Worm (Caenorhabditis elegans): ENCODE results near the gene rnf-5.

The rnf-5 gene

DNA sequence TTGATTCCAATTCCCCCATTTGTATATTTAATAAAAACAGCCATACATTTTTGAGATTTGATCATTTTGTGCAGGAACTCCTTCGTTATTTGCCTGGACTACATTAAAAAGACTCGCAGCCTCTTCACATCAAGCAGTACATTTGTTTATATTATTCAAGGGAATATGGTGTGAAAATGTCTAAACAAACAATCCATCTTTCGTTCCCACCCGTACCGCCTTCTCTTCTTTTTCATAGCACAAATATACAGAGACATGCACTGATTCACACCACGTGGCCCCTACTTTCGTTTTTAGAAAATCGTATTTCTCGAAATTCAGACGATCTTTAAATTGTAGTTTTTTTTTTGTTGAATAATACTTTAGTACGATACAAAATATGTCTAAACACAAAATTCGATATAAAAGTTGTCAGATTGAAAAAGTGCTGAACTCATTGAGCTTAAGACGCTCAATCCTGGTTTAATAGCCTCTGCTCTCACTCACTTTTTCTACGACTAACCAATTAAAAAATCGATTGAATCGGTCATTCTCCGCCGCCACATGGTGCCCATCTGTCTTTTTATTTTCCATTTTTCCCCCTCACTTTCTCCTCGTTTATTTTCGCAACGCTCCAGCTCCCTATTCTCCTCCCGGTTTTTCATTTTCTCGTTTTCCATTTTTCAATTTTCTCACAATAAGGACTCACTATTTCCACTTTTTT, 28.8 kb upstream of the rnf-5 start (continued):
- TF ChIP-seq unc-62 (GFP tag; optimal IDR thresholded peaks at IDR 0.05 in 1 of 2) (peak in 1 of 2 experiments; percentile 75), unc-62 (tag; optimal IDR thresholded peaks at IDR 0.05) (no peak), Y48G9A.11 (GFP tag; IDR thresholded peaks at IDR 0.05) (peak; percentile 77), zip-2 (tag; optimal IDR thresholded peaks at IDR 0.05) (peak; percentile 49), nhr-77 (tag; optimal IDR thresholded peaks at IDR 0.05) (no peak), ZK546.5 (tag; optimal IDR thresholded peaks at IDR 0.05) (no peak), ztf-7 (tag; optimal IDR thresholded peaks at IDR 0.05) (no peak), nhr-25 (tag; optimal IDR thresholded peaks at IDR 0.05; ENCODE audit: borderline replicate concordance, insufficient read depth) (no peak), Y5F2A.4 (GFP tag; optimal IDR thresholded peaks at IDR 0.05) (peak; percentile 54)

DNA sequence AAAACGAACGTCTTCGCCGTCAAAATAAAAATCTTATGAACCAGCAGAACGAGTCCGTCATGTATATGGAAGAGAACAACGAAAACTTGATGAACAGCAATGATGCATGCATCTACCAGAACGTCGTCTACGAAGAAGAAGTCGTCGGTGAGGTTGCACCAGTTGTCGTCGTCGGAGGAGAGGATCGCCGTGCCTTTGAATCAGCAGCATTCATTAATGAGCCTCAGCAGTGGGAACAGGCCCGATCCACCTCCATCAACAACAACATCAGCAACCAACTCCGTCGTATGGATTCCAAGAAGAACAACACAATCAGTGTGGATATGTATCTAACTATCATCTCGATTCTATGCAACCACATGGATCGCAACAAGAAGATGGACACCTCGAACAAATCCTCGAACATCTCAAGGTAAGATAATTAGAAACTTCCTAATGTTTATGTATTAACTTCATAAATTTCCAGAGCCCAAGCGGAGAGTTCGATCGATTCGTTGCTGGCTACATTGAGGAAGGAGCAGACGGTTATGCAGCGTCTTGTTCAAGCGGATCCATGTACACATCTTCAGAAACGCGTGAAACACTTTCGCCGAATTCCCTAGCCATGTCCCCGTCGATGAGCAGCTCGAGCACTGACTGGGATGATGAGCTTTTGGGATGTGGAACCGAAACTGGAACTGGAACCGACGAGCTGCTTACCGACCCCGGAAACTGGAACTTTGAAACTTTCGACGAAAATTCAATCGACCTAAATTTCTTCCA, 27.9 kb upstream of the rnf-5 start:
- no peak for TF ChIP-seq unc-130 (GFP tag; optimal IDR thresholded peaks at IDR 0.05)
- TF ChIP-seq F44E2.7 (GFP tag; IDR thresholded peaks at IDR 0.05) = no peak
- TF ChIP-seq aha-1 (tag) = peak; percentile 97
- no peak for TF ChIP-seq mxl-3 (GFP tag; optimal IDR thresholded peaks at IDR 0.05)
- no peak for TF ChIP-seq lin-29 (GFP tag; IDR thresholded peaks at IDR 0.05)
- TF ChIP-seq pha-4 (GFP tag; IDR thresholded peaks at IDR 0.05) = 0 out of 2 replicates have a peak, but pooled peaks have one; percentile 14
- no peak for TF ChIP-seq pha-4 (tag; optimal IDR thresholded peaks at IDR 0.05)
- no peak for TF ChIP-seq egl-27 (tag; optimal IDR thresholded peaks at IDR 0.05)
- no peak for TF ChIP-seq sdz-12 (GFP tag; optimal IDR thresholded peaks at IDR 0.05)
- peak; percentile 60 for TF ChIP-seq egl-43 (GFP tag; IDR thresholded peaks at IDR 0.05)
- 0 out of 2 replicates have a peak, but pooled peaks have one; percentile 35 for TF ChIP-seq ZK337.2 (GFP tag; IDR thresholded peaks at IDR 0.05)
- peak; percentile 25; the same call in 1 of the 2 replicates for TF ChIP-seq set-16 (GFP tag; IDR thresholded peaks at IDR 0.05)
- no peak for TF ChIP-seq tra-1 (GFP tag; IDR thresholded peaks at IDR 0.05)
- TF ChIP-seq Y105C5A.15 (GFP tag; IDR thresholded peaks at IDR 0.05) = no peak
- no peak for TF ChIP-seq tag-97 (GFP tag; IDR thresholded peaks at IDR 0.05)
- TF ChIP-seq lin-39 (tag; optimal IDR thresholded peaks at IDR 0.05) = no peak
- TF ChIP-seq nhr-11 (tag; optimal IDR thresholded peaks at IDR 0.05) = no peak
- no peak for TF ChIP-seq lin-1 (GFP tag; IDR thresholded peaks at IDR 0.05)

DNA sequence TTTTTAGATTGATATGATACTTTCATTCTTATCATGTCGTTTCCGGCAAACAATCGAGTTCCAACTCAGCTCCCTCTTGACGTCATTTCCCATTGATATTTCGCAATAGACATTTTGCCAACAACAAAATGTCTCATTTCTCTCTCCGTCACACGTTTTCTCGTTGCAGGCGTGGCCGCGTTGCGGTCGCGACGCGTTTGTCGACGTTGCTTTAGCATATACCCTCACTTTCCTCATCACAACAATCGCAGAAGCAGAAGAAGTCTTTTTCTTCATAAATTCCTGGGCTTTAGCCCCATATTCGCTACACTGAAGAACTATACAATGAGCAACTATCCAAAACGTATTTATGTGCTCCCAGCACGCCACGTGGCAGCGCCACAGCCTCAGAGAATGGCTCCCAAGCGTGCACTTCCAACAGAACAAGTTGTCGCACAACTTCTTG, 27.0 kb upstream of the rnf-5 start, which contains the start of gene xbp-1:
xbp-1 (plus strand) TSS at position 151 of the 445 bp plus-strand sequence.
- TF ChIP-seq aha-1 (tag) (peak; percentile 99), mes-2 (tag; optimal IDR thresholded peaks at IDR 0.05; ENCODE audit: poor library complexity, severe bottlenecking) (peak; percentile 90), nhr-28 (tag; optimal IDR thresholded peaks at IDR 0.05) (peak; percentile 92), snpc-1.2 (GFP tag; IDR thresholded peaks at IDR 0.05) (0 out of 2 replicates have a peak, but pooled peaks have one; percentile 23), dmd-6 (GFP tag; IDR thresholded peaks at IDR 0.05) (peak; percentile 98), fos-1 (tag; optimal IDR thresholded peaks at IDR 0.05) (no peak), ztf-11 (tag; optimal IDR thresholded peaks at IDR 0.05) (no peak), tra-1 (GFP tag; IDR thresholded peaks at IDR 0.05) (peak; percentile 81), F49E8.2 (tag; optimal IDR thresholded peaks at IDR 0.05; ENCODE audit: borderline replicate concordance) (no peak), lir-3 (tag; optimal IDR thresholded peaks at IDR 0.05) (no peak), hmg-1.1 (GFP tag; IDR thresholded peaks at IDR 0.05) (peak; percentile 75), hlh-11 (tag; optimal IDR thresholded peaks at IDR 0.05) (peak; percentile 98), php-3 (GFP tag; IDR thresholded peaks at IDR 0.05) (peak; percentile 85), nhr-10 (tag; optimal IDR thresholded peaks at IDR 0.05) (peak; percentile 76), ama-1 (optimal IDR thresholded peaks at IDR 0.05) (peak; percentile 91), dmd-9 (GFP tag; IDR thresholded peaks at IDR 0.05) (peak; percentile 63; the same call in 1 of the 2 replicates), ZK337.2 (GFP tag; IDR thresholded peaks at IDR 0.05) (0 out of 2 replicates have a peak, but pooled peaks have one; percentile 23), nhr-6 (tag; optimal IDR thresholded peaks at IDR 0.05) (peak; percentile 89), F26F4.8 (GFP tag; conservative IDR thresholded peaks at IDR 0.05) (no peak), ztf-7 (tag; optimal IDR thresholded peaks at IDR 0.05) (peak; percentile 74), F44E2.7 (GFP tag; IDR thresholded peaks at IDR 0.05) (no peak), Y105C5A.15 (GFP tag; IDR thresholded peaks at IDR 0.05) (no peak), jun-1 (tag; optimal IDR thresholded peaks at IDR 0.05) (peak; percentile 93), mxl-2 (GFP tag; conservative IDR thresholded peaks at IDR 0.05) (0 out of 2 replicates have a peak, but pooled peaks have one; percentile 17), mep-1 (tag; optimal IDR thresholded peaks at IDR 0.05) (peak; percentile 92), attf-4 (tag; optimal IDR thresholded peaks at IDR 0.05) (no peak)

All from whole organism, L4 larva.